Worm (Caenorhabditis elegans): ENCODE results near the gene T23F11.6.

Gene T23F11.6

DNA sequence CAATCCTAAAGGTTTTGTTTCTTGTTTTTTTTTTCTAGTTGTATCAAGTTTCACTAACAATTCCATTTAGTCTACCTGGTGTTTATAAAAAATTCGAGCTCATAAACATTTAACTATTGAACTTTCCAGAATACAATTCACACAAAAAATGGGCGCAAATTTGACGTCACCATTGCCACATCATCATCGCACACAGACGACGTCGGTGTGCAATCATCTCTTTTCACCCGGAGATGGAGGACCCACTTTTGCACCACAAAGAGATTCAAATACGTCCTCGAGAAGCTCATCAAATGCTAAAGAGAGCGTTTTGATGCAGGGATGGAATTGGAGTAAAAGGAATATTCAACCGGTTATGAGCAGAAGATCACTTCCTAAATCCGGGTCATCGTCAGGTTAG lies 11.7 kb upstream of the T23F11.6 start:
- no peak for TF ChIP-seq hmg-4 (GFP tag; optimal IDR thresholded peaks at IDR 0.05)
- TF ChIP-seq scrt-1 (GFP tag; IDR thresholded peaks at IDR 0.05) = no peak
- TF ChIP-seq hmbx-1 (tag; optimal IDR thresholded peaks at IDR 0.05) = no peak
- TF ChIP-seq pes-1 (GFP tag; IDR thresholded peaks at IDR 0.05) = no peak
- TF ChIP-seq tbx-11 (GFP tag; IDR thresholded peaks at IDR 0.05) = no peak
- TF ChIP-seq ceh-36 (tag; optimal IDR thresholded peaks at IDR 0.05) = no peak
- no peak for TF ChIP-seq aly-1 (tag; optimal IDR thresholded peaks at IDR 0.05)
- TF ChIP-seq hnd-1 (tag; optimal IDR thresholded peaks at IDR 0.05) = no peak
- no peak for TF ChIP-seq F13C5.2 (tag; optimal IDR thresholded peaks at IDR 0.05)
- TF ChIP-seq flt-1 (GFP tag; IDR thresholded peaks at IDR 0.05) = no peak
- no peak for TF ChIP-seq ets-7 (tag; optimal IDR thresholded peaks at IDR 0.05)
- no peak for TF ChIP-seq B0310.2 (tag; optimal IDR thresholded peaks at IDR 0.05)
- no peak for TF ChIP-seq tra-4 (tag; optimal IDR thresholded peaks at IDR 0.05)
- TF ChIP-seq ceh-13 (GFP tag; optimal IDR thresholded peaks at IDR 0.05) = no peak
- TF ChIP-seq tbx-37 (GFP tag; conservative IDR thresholded peaks at IDR 0.05) = no peak
- TF ChIP-seq sea-1 (GFP tag; conservative IDR thresholded peaks at IDR 0.05) = no peak
- TF ChIP-seq ama-1 (optimal IDR thresholded peaks at IDR 0.05) = no peak

ce11 chrIII:4658384-4658844 lies 10.7 kb upstream of the T23F11.6 start, which contains the start of gene cdka-1:
TSS of gene cdka-1 (plus strand) at chrIII:4658794.
- TF ChIP-seq sea-1 (GFP tag; conservative IDR thresholded peaks at IDR 0.05) (no peak), tbx-37 (GFP tag; conservative IDR thresholded peaks at IDR 0.05) (no peak), hmbx-1 (tag; optimal IDR thresholded peaks at IDR 0.05) (no peak), tbx-11 (GFP tag; IDR thresholded peaks at IDR 0.05) (no peak), pes-1 (GFP tag; IDR thresholded peaks at IDR 0.05) (no peak), hnd-1 (tag; optimal IDR thresholded peaks at IDR 0.05) (no peak), ceh-36 (tag; optimal IDR thresholded peaks at IDR 0.05) (no peak), aly-1 (tag; optimal IDR thresholded peaks at IDR 0.05) (no peak), ama-1 (optimal IDR thresholded peaks at IDR 0.05) (no peak), ets-7 (tag; optimal IDR thresholded peaks at IDR 0.05) (no peak)

ce11 chrIII:4657386-4657785 lies 9.7 kb upstream of the T23F11.6 start:
- TF ChIP-seq sea-1 (GFP tag; conservative IDR thresholded peaks at IDR 0.05) (no peak), F13C5.2 (tag; optimal IDR thresholded peaks at IDR 0.05) (no peak), pes-1 (GFP tag; IDR thresholded peaks at IDR 0.05) (no peak), scrt-1 (GFP tag; IDR thresholded peaks at IDR 0.05) (no peak), flt-1 (GFP tag; IDR thresholded peaks at IDR 0.05) (no peak)

- TF ChIP-seq ceh-13 (GFP tag; optimal IDR thresholded peaks at IDR 0.05) (no peak), ceh-36 (tag; optimal IDR thresholded peaks at IDR 0.05) (no peak), flt-1 (GFP tag; IDR thresholded peaks at IDR 0.05) (no peak), pes-1 (GFP tag; IDR thresholded peaks at IDR 0.05) (no peak), tra-4 (tag; optimal IDR thresholded peaks at IDR 0.05) (no peak), aly-1 (tag; optimal IDR thresholded peaks at IDR 0.05) (no peak), ama-1 (optimal IDR thresholded peaks at IDR 0.05) (no peak), sea-1 (GFP tag; conservative IDR thresholded peaks at IDR 0.05) (no peak), tbx-37 (GFP tag; conservative IDR thresholded peaks at IDR 0.05) (no peak), tbx-11 (GFP tag; IDR thresholded peaks at IDR 0.05) (no peak), ets-7 (tag; optimal IDR thresholded peaks at IDR 0.05) (no peak)
Measured at ce11 chrIII:4656415-4656814, 8.7 kb upstream of the T23F11.6 start.

DNA sequence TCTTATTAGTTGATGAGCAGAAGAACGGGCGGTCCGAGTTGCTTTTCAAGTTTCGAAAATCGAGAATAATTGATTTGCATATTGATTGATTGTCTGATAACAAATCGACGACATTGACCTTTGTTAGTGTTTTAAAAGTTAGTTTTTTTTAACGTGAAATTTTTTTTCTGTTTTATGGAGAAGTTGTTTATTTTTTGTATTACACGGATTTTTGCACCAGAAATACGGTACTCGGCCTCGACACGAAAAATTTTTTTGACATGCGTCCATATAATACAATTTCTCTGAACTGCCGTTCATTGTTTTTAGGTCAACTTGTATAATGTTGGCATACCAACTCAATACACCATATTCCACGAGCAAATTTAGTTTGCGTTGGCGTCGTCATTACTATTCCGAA lies 7.7 kb upstream of the T23F11.6 start, which contains the start of gene T23F11.2:
Gene T23F11.2 (minus strand): TSS at position 101 of the 400 bp plus-strand sequence.
- no peak for TF ChIP-seq hmg-4 (GFP tag; optimal IDR thresholded peaks at IDR 0.05)
- TF ChIP-seq pes-1 (GFP tag; IDR thresholded peaks at IDR 0.05) = no peak
- no peak for TF ChIP-seq ets-7 (tag; optimal IDR thresholded peaks at IDR 0.05)
- no peak for TF ChIP-seq tbx-11 (GFP tag; IDR thresholded peaks at IDR 0.05)
- TF ChIP-seq aly-1 (tag; optimal IDR thresholded peaks at IDR 0.05) = no peak

DNA sequence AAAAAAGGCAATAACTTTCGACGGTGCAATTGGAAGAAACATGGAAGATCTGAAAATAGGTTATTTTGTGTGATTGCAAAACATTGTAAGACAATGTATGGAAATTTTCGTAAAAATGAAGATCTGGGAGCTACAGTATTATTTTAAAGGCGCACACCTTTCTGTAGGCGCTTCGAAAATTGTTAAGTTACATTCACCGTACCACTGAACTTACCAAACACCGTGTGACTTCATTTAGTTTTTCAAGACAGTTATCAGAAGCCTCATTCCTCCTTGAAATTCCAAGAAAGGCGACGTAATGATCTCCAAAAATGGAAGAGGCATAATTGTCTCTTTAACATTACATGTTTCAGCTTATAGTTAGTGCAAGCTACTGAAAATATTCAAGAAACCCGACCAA lies 6.2 kb upstream of the T23F11.6 start:
- TF ChIP-seq tra-4 (tag; optimal IDR thresholded peaks at IDR 0.05) (no peak), tbx-37 (GFP tag; conservative IDR thresholded peaks at IDR 0.05) (no peak), flt-1 (GFP tag; IDR thresholded peaks at IDR 0.05) (no peak), tbx-11 (GFP tag; IDR thresholded peaks at IDR 0.05) (no peak), scrt-1 (GFP tag; IDR thresholded peaks at IDR 0.05) (no peak), aly-1 (tag; optimal IDR thresholded peaks at IDR 0.05) (no peak), B0310.2 (tag; optimal IDR thresholded peaks at IDR 0.05) (no peak), sea-1 (GFP tag; conservative IDR thresholded peaks at IDR 0.05) (no peak), hnd-1 (tag; optimal IDR thresholded peaks at IDR 0.05) (no peak), ama-1 (optimal IDR thresholded peaks at IDR 0.05) (no peak), ceh-13 (GFP tag; optimal IDR thresholded peaks at IDR 0.05) (no peak)

DNA sequence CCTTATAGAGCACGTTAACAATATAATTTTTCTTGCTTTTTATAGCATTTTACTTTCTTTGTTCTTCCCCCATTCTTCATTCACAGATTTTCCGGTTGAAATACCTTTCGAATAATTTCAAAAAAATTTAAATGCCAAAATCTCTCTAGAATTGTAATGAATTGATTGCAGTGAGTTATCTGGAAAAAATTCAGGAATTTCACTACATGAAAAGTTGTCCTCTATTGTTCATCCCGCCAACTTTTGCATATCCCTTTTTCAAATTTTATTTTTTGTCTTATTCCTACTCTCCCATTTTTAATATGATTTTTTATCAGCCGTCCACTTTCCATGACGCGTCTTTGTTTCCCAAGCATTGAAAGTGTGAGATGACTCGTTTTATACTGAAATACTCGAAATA lies 5.7 kb upstream of the T23F11.6 start:
- TF ChIP-seq pes-1 (GFP tag; IDR thresholded peaks at IDR 0.05) (no peak), B0310.2 (tag; optimal IDR thresholded peaks at IDR 0.05) (no peak), sea-1 (GFP tag; conservative IDR thresholded peaks at IDR 0.05) (no peak), aly-1 (tag; optimal IDR thresholded peaks at IDR 0.05) (no peak), flt-1 (GFP tag; IDR thresholded peaks at IDR 0.05) (no peak), ama-1 (optimal IDR thresholded peaks at IDR 0.05) (no peak), hmg-4 (GFP tag; optimal IDR thresholded peaks at IDR 0.05) (no peak), tbx-37 (GFP tag; conservative IDR thresholded peaks at IDR 0.05) (no peak)

- no peak for TF ChIP-seq pes-1 (GFP tag; IDR thresholded peaks at IDR 0.05)
- no peak for TF ChIP-seq B0310.2 (tag; optimal IDR thresholded peaks at IDR 0.05)
- TF ChIP-seq tbx-37 (GFP tag; conservative IDR thresholded peaks at IDR 0.05) = no peak
- no peak for TF ChIP-seq ama-1 (optimal IDR thresholded peaks at IDR 0.05)
- TF ChIP-seq ets-7 (tag; optimal IDR thresholded peaks at IDR 0.05) = no peak
- no peak for TF ChIP-seq F13C5.2 (tag; optimal IDR thresholded peaks at IDR 0.05)
- no peak for TF ChIP-seq tbx-11 (GFP tag; IDR thresholded peaks at IDR 0.05)
- TF ChIP-seq tra-4 (tag; optimal IDR thresholded peaks at IDR 0.05) = no peak
- no peak for TF ChIP-seq scrt-1 (GFP tag; IDR thresholded peaks at IDR 0.05)
- TF ChIP-seq aly-1 (tag; optimal IDR thresholded peaks at IDR 0.05) = no peak
- no peak for TF ChIP-seq flt-1 (GFP tag; IDR thresholded peaks at IDR 0.05)
- no peak for TF ChIP-seq ceh-36 (tag; optimal IDR thresholded peaks at IDR 0.05)
- no peak for TF ChIP-seq ceh-13 (GFP tag; optimal IDR thresholded peaks at IDR 0.05)
- TF ChIP-seq sea-1 (GFP tag; conservative IDR thresholded peaks at IDR 0.05) = no peak
- no peak for TF ChIP-seq hmg-4 (GFP tag; optimal IDR thresholded peaks at IDR 0.05)
- no peak for TF ChIP-seq hmbx-1 (tag; optimal IDR thresholded peaks at IDR 0.05)
Measured at ce11 chrIII:4649811-4650544, 2.3 kb upstream of the T23F11.6 start, which contains the start of gene ppm-2. TSS of gene ppm-2 (plus strand) at chrIII:4650494.

Measured in whole organism, early embryonic.